Worm (Caenorhabditis elegans) whole organism, young adult: Measurements from ENCODE around the gene C25E10.12.

Experiments
- aptf-3 ChIP-seq: fragments of 200-800 bp; sonication (Bioruptor generic); IDR thresholded peaks from 2 replicates; pipeline ENCODE4 v1.3.6; 2022; ENCODE audit warnings: missing genetic modification characterization, missing compliant biosample characterization
- efl-1 ChIP-seq: fragments of 150-350 bp; optimal IDR thresholded peaks from 2 replicates; lab custom pipeline; 2014; ENCODE audit warnings: missing biosample characterization, missing genetic modification reagents, missing genetic modification characterization
- mel-28 ChIP-seq: sonication (generic microtip); optimal IDR thresholded peaks from 2 replicates; lab custom pipeline; 2016; ENCODE audit warnings: borderline replicate concordance, mild to moderate bottlenecking, missing genetic modification characterization, missing compliant biosample characterization
- zfh-2 ChIP-seq: fragments of 200-800 bp; sonication (Bioruptor generic); conservative IDR thresholded peaks from 2 replicates; pipeline ENCODE4 v1.3.6; 2022; ENCODE audit warnings: missing genetic modification reagents, missing genetic modification characterization, missing compliant biosample characterization
- ztf-6 ChIP-seq: fragments of 200-800 bp; sonication (Bioruptor generic); IDR thresholded peaks from 2 replicates; pipeline ENCODE4 v1.3.6; 2022; ENCODE audit warnings: missing genetic modification reagents, missing genetic modification characterization, missing compliant biosample characterization

ce11 chrV:9065001-9065400, 2.8 kb upstream of the C25E10.12 start:
- TF ChIP-seq zfh-2 (no peak), mel-28 (tag; lab: Kevin White, UChicago) (no peak), efl-1 (GFP tag; lab: Kevin White, UChicago) (no peak), aptf-3 (no peak), ztf-6 (GFP tag; lab: Robert Waterston, UW) (no peak)
